Worm (Caenorhabditis elegans) whole organism, late embryonic: ENCODE measurements around the gene vps-16.

ENCODE experiments used
- C08G9.2 ChIP-seq: sonication (generic microtip); optimal IDR thresholded peaks from 2 replicates; lab custom pipeline; 2016; ENCODE audit warnings: mild to moderate bottlenecking, missing genetic modification characterization, moderate library complexity, missing compliant biosample characterization
- F13H6.1 ChIP-seq: sonication (generic microtip); optimal IDR thresholded peaks from 2 replicates; lab custom pipeline; 2016; ENCODE audit warnings: missing genetic modification characterization, missing compliant biosample characterization
- K09A11.1 ChIP-seq: sonication (generic microtip); optimal IDR thresholded peaks from 2 replicates; lab custom pipeline; 2017; ENCODE audit warnings: antibody characterized with exemption, mild to moderate bottlenecking, missing genetic modification characterization, missing compliant biosample characterization; ENCODE audit not compliant: insufficient read depth
- T23F11.4 ChIP-seq: fragments of 200-800 bp; sonication (Bioruptor generic); optimal IDR thresholded peaks from 2 replicates; lab custom pipeline; 2018; ENCODE audit warnings: mild to moderate bottlenecking, missing genetic modification characterization, missing compliant biosample characterization
- ahr-1 ChIP-seq: sonication (generic microtip); optimal IDR thresholded peaks from 2 replicates; lab custom pipeline; 2016; ENCODE audit warnings: missing genetic modification characterization, missing compliant biosample characterization
- ama-1 ChIP-seq: fragments of 150-350 bp; optimal IDR thresholded peaks from 2 replicates; lab custom pipeline; 2014
- ceh-2 ChIP-seq: sonication (generic microtip); optimal IDR thresholded peaks from 2 replicates; lab custom pipeline; 2016; ENCODE audit warnings: missing genotype, missing genetic modification characterization, missing compliant biosample characterization
- ceh-22 ChIP-seq: sonication (generic microtip); optimal IDR thresholded peaks from 2 replicates; lab custom pipeline; 2017; ENCODE audit warnings: missing biosample characterization, missing genetic modification characterization
- ceh-30 ChIP-seq: fragments of 150-350 bp; optimal IDR thresholded peaks from 2 replicates; lab custom pipeline; 2014; ENCODE audit warnings: missing biosample characterization, missing genetic modification characterization
- ceh-6 ChIP-seq: fragments of 200-800 bp; sonication (Bioruptor generic); optimal IDR thresholded peaks from 2 replicates; lab custom pipeline; 2018; ENCODE audit warnings: mild to moderate bottlenecking, missing genetic modification characterization, missing compliant biosample characterization
- ceh-9 ChIP-seq: sonication (generic microtip); optimal IDR thresholded peaks from 2 replicates; lab custom pipeline; 2016; ENCODE audit warnings: mild to moderate bottlenecking, missing genetic modification characterization, inconsistent platforms, missing compliant biosample characterization
- che-1 ChIP-seq: sonication (generic microtip); optimal IDR thresholded peaks from 2 replicates; lab custom pipeline; 2016; ENCODE audit warnings: mild to moderate bottlenecking, missing genetic modification characterization, missing compliant biosample characterization
- dmd-4 ChIP-seq: sonication (generic microtip); optimal IDR thresholded peaks from 2 replicates; lab custom pipeline; 2016; ENCODE audit warnings: borderline replicate concordance, missing genetic modification characterization, missing compliant biosample characterization
- dve-1 ChIP-seq: sonication (generic microtip); optimal IDR thresholded peaks from 2 replicates; lab custom pipeline; 2017; ENCODE audit warnings: antibody characterized with exemption, mild to moderate bottlenecking, missing genetic modification characterization, missing compliant biosample characterization
- elt-2 ChIP-seq: sonication (generic microtip); optimal IDR thresholded peaks from 2 replicates; lab custom pipeline; 2016; ENCODE audit warnings: missing genetic modification reagents, missing genetic modification characterization, missing compliant biosample characterization
- ets-4 ChIP-seq: sonication (generic microtip); optimal IDR thresholded peaks from 2 replicates; lab custom pipeline; 2016; ENCODE audit warnings: missing genetic modification characterization, missing compliant biosample characterization
- fax-1 ChIP-seq: sonication (generic microtip); optimal IDR thresholded peaks from 2 replicates; lab custom pipeline; 2016; ENCODE audit warnings: missing genotype, missing genetic modification characterization, missing compliant biosample characterization
- fkh-10 ChIP-seq: fragments of 150-350 bp; optimal IDR thresholded peaks from 2 replicates; lab custom pipeline; 2014; ENCODE audit warnings: missing biosample characterization, missing genetic modification reagents, missing genetic modification characterization
- hlh-13 ChIP-seq: fragments of 200-800 bp; sonication (Bioruptor generic); optimal IDR thresholded peaks from 2 replicates; lab custom pipeline; 2018; ENCODE audit warnings: mild to moderate bottlenecking, missing genetic modification characterization, missing compliant biosample characterization
- hlh-30 ChIP-seq: sonication (generic microtip); optimal IDR thresholded peaks from 2 replicates; lab custom pipeline; 2017; ENCODE audit warnings: antibody characterized with exemption, missing genetic modification characterization, missing compliant biosample characterization; ENCODE audit not compliant: insufficient read depth
- hlh-6 ChIP-seq: sonication (generic microtip); optimal IDR thresholded peaks from 2 replicates; lab custom pipeline; 2016; ENCODE audit warnings: missing genotype, missing genetic modification characterization, missing compliant biosample characterization
- hlh-8 ChIP-seq: sonication (generic microtip); optimal IDR thresholded peaks from 2 replicates; lab custom pipeline; 2016; ENCODE audit warnings: missing genotype, missing genetic modification characterization, missing compliant biosample characterization
- lin-11 ChIP-seq: fragments of 200-800 bp; sonication (Bioruptor generic); optimal IDR thresholded peaks from 2 replicates; lab custom pipeline; 2018; ENCODE audit warnings: mild to moderate bottlenecking, missing genetic modification characterization, missing compliant biosample characterization
- npax-4 ChIP-seq: sonication (generic microtip); optimal IDR thresholded peaks from 2 replicates; lab custom pipeline; 2016; ENCODE audit warnings: missing genetic modification characterization, missing compliant biosample characterization
- odd-2 ChIP-seq: sonication (generic microtip); optimal IDR thresholded peaks from 2 replicates; lab custom pipeline; 2017; ENCODE audit warnings: antibody characterized with exemption, mild to moderate bottlenecking, missing genetic modification characterization, missing compliant biosample characterization
- pha-4 ChIP-seq: fragments of 150-350 bp; optimal IDR thresholded peaks from 2 replicates; lab custom pipeline; 2018; ENCODE audit warnings: missing biosample characterization, missing genetic modification reagents, missing genetic modification characterization
- pqm-1 ChIP-seq: sonication (generic microtip); optimal IDR thresholded peaks from 2 replicates; lab custom pipeline; 2016; ENCODE audit warnings: missing genetic modification characterization, missing compliant biosample characterization
- ref-2 ChIP-seq: sonication (generic microtip); optimal IDR thresholded peaks from 2 replicates; lab custom pipeline; 2016; ENCODE audit warnings: missing genetic modification characterization, missing compliant biosample characterization
- sox-2 ChIP-seq: fragments of 200-800 bp; sonication (Bioruptor generic); IDR thresholded peaks from 2 replicates; pipeline ENCODE4 v1.3.6; 2022; ENCODE audit warnings: missing genetic modification reagents, missing genetic modification characterization, missing compliant biosample characterization
- sox-4 ChIP-seq: sonication (generic microtip); optimal IDR thresholded peaks from 2 replicates; lab custom pipeline; 2017; ENCODE audit warnings: mild to moderate bottlenecking, missing genetic modification characterization, inconsistent platforms, missing compliant biosample characterization
- syd-9 ChIP-seq: sonication (generic microtip); optimal IDR thresholded peaks from 2 replicates; lab custom pipeline; 2016; ENCODE audit warnings: mild to moderate bottlenecking, missing genetic modification characterization, moderate library complexity, missing compliant biosample characterization
- unc-3 ChIP-seq, 2 experiments: fragments of 200-800 bp in 1 of 2; sonication (Bioruptor generic) in 1 of 2; sonication (generic microtip) in 1 of 2; conservative IDR thresholded peaks in 1 of 2; optimal IDR thresholded peaks in 1 of 2; 2 replicates each; pipeline versions ENCODE4 v1.3.6 to Lab custom; 2016 to 2022; ENCODE audit warnings: missing compliant biosample characterization in 2 of 2, missing genetic modification characterization in 2 of 2, missing genetic modification reagents in 1 of 2
- zip-5 ChIP-seq: sonication (generic microtip); optimal IDR thresholded peaks from 2 replicates; lab custom pipeline; 2016; ENCODE audit warnings: missing genetic modification characterization, missing compliant biosample characterization

vps-16 gene

DNA sequence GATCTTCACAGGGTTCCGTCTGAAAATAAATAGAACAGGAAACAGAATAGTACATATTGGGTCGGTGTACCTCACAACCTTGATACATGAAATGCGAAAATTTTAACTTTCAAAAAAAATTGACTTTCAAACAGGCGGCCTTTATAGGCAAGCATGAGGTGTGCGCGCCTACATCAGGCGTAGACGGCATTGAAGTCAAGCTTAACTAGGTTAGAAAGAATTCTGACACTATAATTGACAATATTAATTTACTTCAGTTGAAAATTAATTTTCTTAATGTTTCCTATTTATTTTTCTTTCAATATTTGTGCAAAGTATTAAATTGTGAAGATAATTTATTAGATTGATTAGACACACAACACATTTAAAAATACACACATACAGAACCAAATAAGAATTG, 21.1 kb upstream of the vps-16 start, which contains the start of gene C05D11.5:
Gene C05D11.5 (minus strand): TSS at position 101 of the 400 bp plus-strand sequence.
- TF ChIP-seq npax-4 (no peak), ceh-2 (tag; lab: Kevin White, UChicago) (no peak)
- TF ChIP-seq, all 69 proteins: peak for 0

ce11 chrIII:6415306-6415973, 17.6 kb upstream of the vps-16 start, which contains the start of gene nas-4:
nas-4 (minus strand) TSS chrIII:6415656.
- no peak for TF ChIP-seq hlh-6
- TF ChIP-seq che-1 (tag; lab: Kevin White, UChicago), result no peak
- no peak for TF ChIP-seq elt-2 (tag; lab: Kevin White, UChicago)
- TF ChIP-seq dve-1 (tag; lab: Kevin White, UChicago), result no peak
- no peak for TF ChIP-seq unc-3 (GFP tag; conservative IDR thresholded peaks at IDR 0.05; lab: Robert Waterston, UW)
- no peak for TF ChIP-seq unc-3 (tag; optimal IDR thresholded peaks at IDR 0.05; lab: Kevin White, UChicago)
- TF ChIP-seq ceh-9 (tag; lab: Kevin White, UChicago), result no peak
- TF ChIP-seq hlh-30 (tag; lab: Kevin White, UChicago), result no peak
- no peak for TF ChIP-seq fax-1 (tag; lab: Kevin White, UChicago)
- TF ChIP-seq ahr-1 (tag; lab: Kevin White, UChicago), result no peak
- no peak for TF ChIP-seq T23F11.4
- no peak for TF ChIP-seq pha-4 (tag; lab: Kevin White, UChicago)

DNA sequence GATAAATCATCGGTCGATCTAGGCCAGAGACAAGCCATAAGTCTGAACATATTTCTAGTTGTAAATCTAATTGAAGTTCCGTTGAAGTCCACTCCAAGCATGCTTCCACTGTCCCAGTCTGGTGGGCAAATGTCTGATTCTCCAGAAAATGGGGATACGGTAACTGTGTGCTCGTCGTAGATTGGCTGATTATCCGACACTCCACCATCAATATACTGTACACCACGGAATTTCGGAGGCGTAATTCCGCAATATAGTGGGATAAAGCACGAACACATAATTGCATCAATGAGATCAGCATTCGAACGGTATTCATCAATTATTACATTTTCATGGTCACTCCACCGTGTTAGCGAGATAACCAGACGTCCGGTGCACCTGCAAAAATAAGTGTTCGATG, 14.8 kb upstream of the vps-16 start:
- TF ChIP-seq unc-3 (GFP tag; conservative IDR thresholded peaks at IDR 0.05; lab: Robert Waterston, UW) (no peak), unc-3 (tag; optimal IDR thresholded peaks at IDR 0.05; lab: Kevin White, UChicago) (no peak), ama-1 (lab: Kevin White, UChicago) (no peak), ceh-22 (no peak), K09A11.1 (no peak), fkh-10 (GFP tag; lab: Kevin White, UChicago) (no peak), pqm-1 (tag; lab: Kevin White, UChicago) (no peak), ets-4 (tag; lab: Kevin White, UChicago) (no peak), hlh-30 (tag; lab: Kevin White, UChicago) (no peak)
- TF ChIP-seq, all 69 proteins: peak for 0

DNA sequence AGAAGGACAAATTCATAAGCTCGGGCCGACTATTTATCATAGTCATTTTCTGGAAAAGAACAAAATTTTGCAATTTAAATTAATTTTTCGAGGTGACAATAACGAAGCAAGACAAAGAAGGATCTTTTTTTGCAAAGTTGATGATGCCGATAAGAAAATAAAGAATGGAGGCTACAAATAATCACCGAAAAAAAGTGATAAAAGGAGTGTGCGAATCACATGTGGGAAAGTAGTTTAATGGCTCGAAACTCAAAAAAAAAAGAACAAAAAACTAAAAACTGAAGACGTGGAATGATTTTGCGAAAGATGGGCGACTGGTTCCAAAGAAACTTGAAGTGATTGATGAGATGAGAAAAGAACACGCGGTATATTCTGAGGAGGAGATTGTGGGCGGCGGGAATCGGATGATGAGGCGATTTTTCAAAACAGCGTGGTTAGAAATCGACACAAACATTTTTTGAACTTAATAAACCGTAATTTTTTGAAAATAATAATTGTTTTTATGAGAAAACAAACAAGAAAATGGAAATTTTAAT, 13.6 kb upstream of the vps-16 start, which contains the start of gene atgl-1:
Gene atgl-1 (minus strand): TSS at position 51 of the 536 bp plus-strand sequence.
- TF ChIP-seq ref-2 (tag; lab: Kevin White, UChicago) (no peak), odd-2 (tag; lab: Kevin White, UChicago) (no peak), dmd-4 (tag; lab: Kevin White, UChicago) (no peak), sox-2 (no peak), zip-5 (tag; lab: Kevin White, UChicago) (no peak), hlh-13 (GFP tag; lab: Kevin White, UChicago) (no peak), hlh-8 (tag; lab: Kevin White, UChicago) (no peak), C08G9.2 (tag; lab: Kevin White, UChicago) (no peak), ceh-30 (tag; lab: Kevin White, UChicago) (no peak), lin-11 (tag; lab: Kevin White, UChicago) (no peak), pqm-1 (tag; lab: Kevin White, UChicago) (no peak), sox-4 (no peak)

ce11 chrIII:6420201-6420600, 12.8 kb upstream of the vps-16 start:
- no peak for TF ChIP-seq F13H6.1 (tag; lab: Kevin White, UChicago)
- no peak for TF ChIP-seq fax-1 (tag; lab: Kevin White, UChicago)
- no peak for TF ChIP-seq ceh-6 (GFP tag; lab: Kevin White, UChicago)
- no peak for TF ChIP-seq ahr-1 (tag; lab: Kevin White, UChicago)
- TF ChIP-seq npax-4, result no peak
- TF ChIP-seq ceh-2 (tag; lab: Kevin White, UChicago), result no peak
- no peak for TF ChIP-seq syd-9
- TF ChIP-seq elt-2 (tag; lab: Kevin White, UChicago), result no peak
